Worm (Caenorhabditis elegans) whole organism, dauer: Measurements from ENCODE around the gene F08H9.3.

ENCODE experiments used
- unc-62 ChIP-seq: sonication (generic microtip); optimal IDR thresholded peaks from 2 replicates; lab custom pipeline; 2017; ENCODE audit warnings: missing biosample characterization, missing genetic modification reagents, missing genetic modification characterization

The F08H9.3 gene

DNA sequence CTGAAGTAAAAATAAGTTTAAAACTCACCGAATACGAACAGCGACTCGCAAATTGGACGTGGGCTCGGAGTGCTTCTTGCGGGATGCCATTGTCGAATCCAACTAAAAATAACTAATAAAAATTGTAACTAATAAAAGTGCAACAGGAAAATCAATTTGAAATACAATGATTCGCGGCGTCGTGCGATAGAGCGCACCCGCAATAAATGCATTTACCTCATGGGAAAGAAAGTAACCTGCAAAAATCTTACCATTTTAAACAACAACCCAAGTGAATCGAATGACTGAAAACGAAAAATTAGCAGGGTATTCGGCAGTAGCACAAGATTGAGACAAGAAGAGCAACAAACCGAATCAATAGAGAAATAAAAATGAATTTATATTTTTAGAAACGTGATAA is 6.5 kb downstream of the F08H9.3 start, which contains the start of gene bmk-1:
Gene bmk-1 (minus strand): TSS at position 359 of the 400 bp plus-strand sequence.
- no peak for TF ChIP-seq unc-62 (GFP tag; lab: Kevin White, UChicago)

DNA sequence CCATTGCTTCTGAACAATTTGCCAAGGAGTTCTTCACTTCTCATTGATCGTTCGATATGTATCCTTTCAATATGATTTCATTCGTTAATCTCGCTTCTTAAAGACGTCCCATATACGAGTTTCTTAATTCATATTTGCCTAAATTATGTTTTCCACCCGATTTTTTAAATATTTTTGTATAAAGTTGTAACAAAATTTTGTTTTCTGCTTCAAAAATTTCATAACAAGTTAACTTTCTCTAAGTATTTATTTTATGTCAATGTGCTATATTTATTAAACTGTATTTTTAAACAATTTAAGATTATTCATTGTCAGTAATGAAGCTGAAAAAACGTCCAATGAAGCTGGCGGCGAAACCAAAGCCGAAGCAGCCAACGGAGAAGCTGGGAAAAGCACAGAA is 13.7 kb downstream of the F08H9.3 start, which contains the start of gene F23B12.7:
Gene F23B12.7 (plus strand): TSS at position 301 of the 400 bp plus-strand sequence.
- no peak for TF ChIP-seq unc-62 (GFP tag; lab: Kevin White, UChicago)

DNA sequence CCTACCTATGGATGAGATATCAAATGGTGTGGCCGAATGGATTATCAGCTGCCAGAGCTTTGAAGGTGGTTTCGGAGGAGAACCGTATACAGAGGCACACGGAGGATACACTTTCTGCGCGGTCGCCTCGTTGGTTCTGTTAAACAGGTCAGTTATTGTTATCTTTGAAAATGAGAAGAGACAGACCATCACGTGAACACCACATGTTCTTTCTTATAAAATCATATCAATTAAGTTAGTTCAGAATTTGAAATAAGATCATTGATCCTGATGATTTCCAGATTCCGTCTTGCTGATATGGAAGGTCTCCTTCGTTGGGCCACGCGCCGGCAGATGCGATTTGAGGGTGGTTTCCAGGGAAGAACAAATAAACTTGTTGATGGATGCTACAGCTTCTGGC is 14.5 kb downstream of the F08H9.3 start:
- TF ChIP-seq unc-62 (GFP tag; lab: Kevin White, UChicago): no peak

DNA sequence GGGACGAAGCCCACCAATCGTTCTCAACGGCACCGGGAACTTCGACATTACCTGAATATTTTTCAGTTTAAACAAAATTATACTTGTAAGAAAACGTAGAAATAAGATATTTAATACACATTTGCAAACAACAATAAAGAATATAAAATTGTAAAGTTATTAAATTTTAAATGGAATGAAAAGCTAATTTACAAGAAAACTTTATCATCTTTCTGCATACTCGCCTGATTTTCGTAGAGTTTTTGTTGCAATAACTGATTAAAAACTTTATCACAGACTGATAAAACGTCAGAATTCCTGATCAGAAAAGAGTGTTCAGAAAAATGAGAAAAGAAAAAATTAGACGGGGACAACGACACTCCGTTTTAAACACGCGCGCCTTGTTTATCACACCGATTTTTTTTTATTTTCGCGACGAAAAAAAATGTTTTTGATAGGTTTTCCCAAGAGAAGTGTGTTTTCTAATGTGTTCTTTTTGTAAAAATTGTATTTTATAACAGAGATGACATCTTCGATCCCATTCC is 15.8 kb downstream of the F08H9.3 start, which contains the start of the genes dlat-1 and fntb-1:
Gene dlat-1 (minus strand): TSS at position 51 of the 524 bp plus-strand sequence.
Gene fntb-1 (plus strand): TSS at position 412 of the 524 bp plus-strand sequence.
- TF ChIP-seq unc-62 (GFP tag; lab: Kevin White, UChicago): no peak

DNA sequence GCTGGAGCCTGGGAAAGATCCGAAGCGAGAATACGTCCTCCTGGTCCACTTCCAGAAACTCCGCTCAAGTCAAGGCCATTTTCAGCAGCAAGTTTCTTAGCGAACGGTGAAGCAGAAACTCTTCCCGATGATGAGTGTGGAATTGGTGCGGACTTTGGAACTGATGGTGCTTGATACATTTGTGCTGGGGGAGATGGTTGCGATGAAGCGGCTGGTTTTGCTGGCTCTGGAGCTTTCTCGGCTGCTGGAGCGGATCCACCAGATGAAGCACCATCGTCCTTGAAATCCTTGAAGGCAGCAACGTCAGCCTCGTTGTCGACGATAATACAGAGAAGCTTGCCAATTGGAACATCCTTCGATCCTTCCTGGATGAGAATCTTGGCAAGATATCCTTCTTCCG is 16.7 kb downstream of the F08H9.3 start:
- no peak for TF ChIP-seq unc-62 (GFP tag; lab: Kevin White, UChicago)

DNA sequence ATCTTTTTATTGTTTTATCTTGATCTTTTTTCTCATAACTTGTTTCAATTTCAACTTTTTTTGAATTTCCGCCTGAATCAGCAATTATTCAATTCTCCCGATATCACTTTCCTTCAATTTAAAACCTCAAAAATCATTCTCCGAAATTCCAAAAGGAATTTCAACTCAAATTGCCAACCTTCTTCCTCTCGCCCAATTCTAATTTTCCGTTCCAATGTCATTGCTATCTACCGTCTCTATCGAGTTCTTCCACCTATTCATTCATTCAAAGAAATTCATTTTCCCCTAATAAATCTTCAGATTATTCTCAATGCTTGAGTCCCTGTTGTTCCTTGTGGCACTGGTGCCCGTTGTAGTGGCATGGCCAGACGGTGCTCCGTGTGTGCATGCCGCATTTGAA is 22.3 kb downstream of the F08H9.3 start, which contains the start of gene F23B12.4:
Gene F23B12.4 (plus strand): TSS at position 301 of the 400 bp plus-strand sequence.
- no peak for TF ChIP-seq unc-62 (GFP tag; lab: Kevin White, UChicago)

- no peak for TF ChIP-seq unc-62 (GFP tag; lab: Kevin White, UChicago)
These were observed 23.9 kb downstream of the F08H9.3 start for ce11 chrV:14439236-14439635.

DNA sequence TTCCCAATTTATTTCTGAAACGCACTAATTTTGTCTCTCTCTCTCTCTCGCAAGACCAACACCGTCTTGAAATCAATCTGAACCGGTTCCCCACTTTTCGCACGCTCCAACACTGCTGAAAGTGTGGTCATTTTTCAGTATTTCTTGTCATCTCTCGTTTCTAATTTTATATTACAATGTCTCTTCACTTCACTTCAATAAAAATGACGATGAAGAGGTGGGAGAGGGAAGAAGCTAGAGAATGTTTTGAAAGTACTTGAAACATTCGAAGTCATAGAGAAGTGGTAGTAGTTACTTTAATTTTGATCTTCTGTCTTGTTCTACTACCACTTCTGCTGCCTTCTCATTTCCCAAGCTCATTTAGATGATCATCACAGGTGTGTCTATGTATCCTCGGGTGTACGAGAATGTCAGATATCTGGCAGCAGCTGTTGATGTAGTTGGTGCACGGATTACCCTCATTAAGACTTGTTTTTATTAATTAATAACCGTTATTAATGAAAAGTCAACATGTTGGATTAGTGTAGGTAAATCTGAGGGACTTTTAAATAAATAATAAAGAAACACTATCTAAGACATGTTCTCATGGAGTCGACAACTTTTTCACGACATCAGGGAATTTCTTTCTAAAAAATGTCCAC is 24.9 kb downstream of the F08H9.3 start:
- no peak for TF ChIP-seq unc-62 (GFP tag; lab: Kevin White, UChicago)

DNA sequence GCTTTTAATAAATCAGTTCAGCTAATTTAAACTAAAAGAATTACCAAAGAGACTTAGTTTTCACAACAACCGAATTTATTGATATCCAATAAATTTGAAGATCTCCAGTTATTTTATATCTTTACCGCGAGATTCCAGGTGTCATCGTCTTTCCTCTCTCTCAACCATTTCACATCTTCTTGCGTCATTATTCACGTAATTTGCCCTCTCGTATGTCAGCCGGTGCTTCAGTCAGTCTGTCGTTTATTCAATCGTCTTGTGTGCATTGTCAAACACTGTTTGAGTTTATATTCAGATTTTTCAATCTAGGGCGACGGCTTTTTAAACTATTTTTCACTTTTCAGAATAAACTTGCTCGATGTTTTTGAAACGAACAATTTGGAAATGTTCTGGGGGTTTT is 25.8 kb downstream of the F08H9.3 start:
- TF ChIP-seq unc-62 (GFP tag; lab: Kevin White, UChicago): no peak

ce11 chrV:14436195-14436594 is 26.9 kb downstream of the F08H9.3 start:
- TF ChIP-seq unc-62 (GFP tag; lab: Kevin White, UChicago): no peak

- no peak for TF ChIP-seq unc-62 (GFP tag; lab: Kevin White, UChicago)
These were observed 29.6 kb downstream of the F08H9.3 start for ce11 chrV:14433584-14433983.

DNA sequence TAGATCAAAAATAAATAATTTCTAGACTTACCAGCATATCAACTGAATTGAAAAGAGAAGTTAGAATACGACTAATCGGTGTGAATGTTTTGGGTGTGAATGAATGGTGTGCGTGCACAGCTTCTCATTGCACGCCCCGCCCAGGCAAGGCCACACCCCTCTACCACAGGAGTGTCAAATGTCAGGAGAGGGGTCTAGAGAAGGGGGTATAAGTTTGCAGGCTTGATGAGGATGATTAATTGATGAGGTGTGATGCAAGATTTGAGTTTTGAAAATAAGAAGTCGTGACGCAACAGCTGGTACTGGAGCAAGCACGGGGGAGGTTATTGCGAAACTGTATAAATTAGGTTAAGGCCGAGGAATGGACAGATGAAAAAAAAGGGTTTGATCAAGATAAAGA is 30.9 kb downstream of the F08H9.3 start, which contains the start of gene egl-1:
Gene egl-1 (minus strand): TSS at position 101 of the 400 bp plus-strand sequence.
- TF ChIP-seq unc-62 (GFP tag; lab: Kevin White, UChicago): no peak

DNA sequence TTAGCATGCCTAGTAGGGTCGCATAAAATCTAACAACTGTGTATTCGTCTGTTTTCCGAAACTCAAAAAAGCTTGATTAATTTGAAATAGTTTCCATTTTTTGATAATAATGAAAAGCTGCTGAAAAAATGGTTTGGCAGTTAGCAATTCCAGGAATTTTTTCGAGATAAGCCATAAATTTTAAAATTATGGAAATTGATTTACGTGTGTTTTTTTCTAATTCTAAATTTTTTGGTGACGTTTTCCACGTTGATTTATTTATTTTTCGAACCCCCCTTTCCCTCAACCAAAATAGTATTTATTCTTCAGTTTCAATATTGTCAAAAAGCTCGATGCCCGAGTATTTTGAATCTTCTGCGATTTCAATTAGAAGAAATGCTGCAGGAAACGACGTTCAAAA is 34.3 kb downstream of the F08H9.3 start, which contains the start of gene F23B12.1:
Gene F23B12.1 (plus strand): TSS at position 301 of the 400 bp plus-strand sequence.
- TF ChIP-seq unc-62 (GFP tag; lab: Kevin White, UChicago): no peak

- no peak for TF ChIP-seq unc-62 (GFP tag; lab: Kevin White, UChicago)
These were observed 35.9 kb downstream of the F08H9.3 start for ce11 chrV:14427069-14427825.

- TF ChIP-seq unc-62 (GFP tag; lab: Kevin White, UChicago): no peak
These were observed 37.1 kb downstream of the F08H9.3 start for ce11 chrV:14426013-14426412.

ce11 chrV:14424958-14425492 is 38.1 kb downstream of the F08H9.3 start, which contains the start of gene rrsr-1:
Gene rrsr-1, minus strand, starts transcription at chrV:14425008.
- TF ChIP-seq unc-62 (GFP tag; lab: Kevin White, UChicago): no peak
